Worm (Caenorhabditis elegans) whole organism, L3 larva: ENCODE results near the gene srw-33.

Source experiments
- aly-2 ChIP-seq: fragments of 150-350 bp; optimal IDR thresholded peaks from 2 replicates; lab custom pipeline; 2014; ENCODE audit warnings: missing biosample characterization, missing genetic modification characterization
- ama-1 ChIP-seq: fragments of 150-350 bp; optimal IDR thresholded peaks from 2 replicates; lab custom pipeline; 2018
- ceh-82 ChIP-seq: fragments of 150-350 bp; optimal IDR thresholded peaks from 2 replicates; lab custom pipeline; 2014; ENCODE audit warnings: missing biosample characterization, missing genetic modification characterization
- ceh-9 ChIP-seq: sonication (generic microtip); optimal IDR thresholded peaks from 2 replicates; lab custom pipeline; 2018; ENCODE audit warnings: missing biosample characterization, missing genetic modification characterization
- egl-27 ChIP-seq: sonication (generic microtip); optimal IDR thresholded peaks from 4 replicates; lab custom pipeline; 2017; ENCODE audit warnings: missing biosample characterization, missing genetic modification reagents, missing genetic modification characterization
- elt-1 ChIP-seq: fragments of 150-350 bp; optimal IDR thresholded peaks from 2 replicates; lab custom pipeline; 2014; ENCODE audit warnings: missing biosample characterization, missing genetic modification characterization
- hmg-11 ChIP-seq: sonication (generic microtip); optimal IDR thresholded peaks from 2 replicates; lab custom pipeline; 2016; ENCODE audit warnings: missing genetic modification characterization, missing compliant biosample characterization
- nhr-11 ChIP-seq: fragments of 150-350 bp; optimal IDR thresholded peaks from 2 replicates; lab custom pipeline; 2014; ENCODE audit warnings: missing biosample characterization, missing genetic modification characterization
- nhr-237 ChIP-seq: fragments of 150-350 bp; optimal IDR thresholded peaks from 2 replicates; lab custom pipeline; 2014; ENCODE audit warnings: missing biosample characterization, missing genetic modification characterization
- nhr-25 ChIP-seq: sonication (generic microtip); optimal IDR thresholded peaks from 2 replicates; lab custom pipeline; 2017; ENCODE audit warnings: missing biosample characterization, missing genetic modification characterization
- nhr-28 ChIP-seq: fragments of 150-350 bp; optimal IDR thresholded peaks from 2 replicates; lab custom pipeline; 2014; ENCODE audit warnings: missing biosample characterization, missing genetic modification characterization
- pqm-1 ChIP-seq: fragments of 150-350 bp; optimal IDR thresholded peaks from 2 replicates; lab custom pipeline; 2017; ENCODE audit warnings: missing biosample characterization, missing genetic modification characterization, inconsistent platforms
- snpc-4 ChIP-seq: fragments of 150-350 bp; optimal IDR thresholded peaks from 2 replicates; lab custom pipeline; 2014; ENCODE audit warnings: missing biosample characterization, missing genetic modification characterization
- ztf-4 ChIP-seq: fragments of 150-350 bp; optimal IDR thresholded peaks from 2 replicates; lab custom pipeline; 2014; ENCODE audit warnings: missing biosample characterization, missing genetic modification characterization

DNA sequence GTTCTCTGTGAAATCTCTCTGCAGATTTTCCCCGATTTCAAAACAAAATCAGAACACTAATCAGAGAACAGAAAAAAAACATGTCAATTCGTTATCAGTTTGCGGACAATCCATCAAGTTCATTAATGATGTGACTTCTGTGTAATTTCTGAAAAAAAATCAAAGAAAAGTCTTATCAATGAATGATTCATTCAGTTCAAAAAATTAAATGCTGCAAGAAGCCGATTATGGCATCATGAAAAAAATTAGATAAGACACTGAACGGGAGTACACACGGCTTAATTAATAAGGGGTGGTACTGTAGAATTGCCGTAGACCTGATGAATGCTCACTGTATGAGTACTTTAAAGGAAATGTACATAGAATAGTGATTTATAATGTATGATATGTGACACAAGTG is 15.2 kb downstream of the srw-33 start:
- TF ChIP-seq nhr-237 (tag; lab: Kevin White, UChicago), result no peak
- TF ChIP-seq nhr-25 (tag; lab: Kevin White, UChicago), result no peak
- no peak for TF ChIP-seq hmg-11 (tag; lab: Kevin White, UChicago)
- no peak for TF ChIP-seq snpc-4 (tag; lab: Kevin White, UChicago)
- TF ChIP-seq aly-2 (tag; lab: Kevin White, UChicago), result no peak
- TF ChIP-seq egl-27, result no peak
- TF ChIP-seq ama-1 (lab: Kevin White, UChicago), result no peak
- TF ChIP-seq pqm-1, result peak; percentile 98
- TF ChIP-seq ceh-9 (tag; lab: Kevin White, UChicago), result no peak
- TF ChIP-seq elt-1 (tag; lab: Kevin White, UChicago), result no peak
- TF ChIP-seq ztf-4 (tag; lab: Kevin White, UChicago), result no peak
- TF ChIP-seq ceh-82 (tag; lab: Kevin White, UChicago), result no peak
- no peak for TF ChIP-seq nhr-28 (tag; lab: Kevin White, UChicago)
- no peak for TF ChIP-seq nhr-11
